Worm (Caenorhabditis elegans): ENCODE measurements around the gene ZK742.6.

Gene ZK742.6

ce11 chrV:7814601-7815000, at the start of gene ZK742.6:
Gene ZK742.6 (minus strand): TSS chrV:7814942.
- TF ChIP-seq unc-62 (GFP tag; optimal IDR thresholded peaks at IDR 0.05): no peak

DNA sequence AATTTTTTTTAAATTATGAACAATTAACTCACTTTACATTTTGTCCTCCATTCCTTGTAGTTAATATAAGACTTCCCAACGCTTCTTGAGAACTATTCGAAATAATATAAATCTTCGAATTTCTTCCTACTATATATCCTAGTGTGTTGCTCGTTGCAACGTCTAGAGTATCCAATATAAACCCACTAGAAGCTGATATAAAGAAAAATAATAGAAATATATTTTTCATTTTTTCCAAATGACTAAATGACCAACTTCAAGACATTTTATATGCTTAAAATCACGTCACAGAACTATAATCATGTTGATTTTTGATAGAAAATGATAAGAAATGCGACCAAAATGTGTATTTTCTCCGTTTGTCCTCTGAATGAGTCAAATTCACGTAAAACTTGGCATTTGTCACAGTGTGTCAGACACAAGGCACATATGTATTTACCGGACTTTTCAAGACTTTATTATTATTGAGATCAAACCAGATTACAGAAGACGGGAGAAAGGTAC, 48.3 kb upstream of the ZK742.6 start, which contains the start of gene C37C3.10:
Gene C37C3.10, minus strand, starts transcription at position 51 of the 504 bp plus-strand sequence.
- no peak for TF ChIP-seq unc-62 (GFP tag; optimal IDR thresholded peaks at IDR 0.05)

DNA sequence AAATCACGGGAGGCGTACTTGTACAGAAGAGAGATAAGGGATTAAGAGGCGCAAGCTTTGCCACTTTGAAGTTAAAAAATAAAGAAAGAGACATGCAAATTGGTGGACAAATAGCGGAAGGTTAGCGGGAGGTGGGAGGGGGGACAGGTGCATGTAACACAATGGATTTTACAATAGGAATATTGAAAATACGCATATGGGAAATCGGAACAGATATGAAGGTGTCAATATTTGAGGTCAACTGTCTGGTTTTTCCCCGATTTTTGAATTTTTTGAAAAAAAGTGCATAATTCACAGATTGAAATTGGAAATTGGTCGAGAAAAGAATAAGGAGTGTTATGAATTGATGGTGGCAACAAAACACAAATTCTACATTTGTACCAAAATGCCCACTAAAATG, 47.0 kb upstream of the ZK742.6 start, which contains the start of gene C37C3.17:
Gene C37C3.17, minus strand, starts transcription at position 101 of the 400 bp plus-strand sequence.
- TF ChIP-seq unc-62 (GFP tag; optimal IDR thresholded peaks at IDR 0.05): no peak

DNA sequence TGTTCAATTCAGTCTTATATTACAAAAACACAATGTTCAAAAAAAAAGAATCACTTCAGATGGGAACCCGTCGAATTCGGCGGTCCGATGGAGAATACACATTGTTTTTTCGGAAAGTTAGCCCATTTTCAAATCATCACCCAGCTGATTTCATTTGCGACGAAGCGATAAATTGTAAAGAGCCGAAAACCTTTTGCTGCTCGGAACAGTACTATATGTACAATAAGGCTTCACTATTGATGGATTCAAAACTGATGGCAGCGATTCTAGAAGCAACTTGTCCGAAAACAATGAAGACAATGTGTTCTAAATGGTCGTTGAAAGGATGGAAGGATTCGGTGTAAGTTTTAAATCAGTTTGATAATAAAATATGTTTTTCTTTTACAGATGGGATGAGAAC, 43.2 kb upstream of the ZK742.6 start, which contains the start of gene C37C3.1:
Gene C37C3.1, plus strand, starts transcription at position 33 of the 400 bp plus-strand sequence.
- no peak for TF ChIP-seq unc-62 (GFP tag; optimal IDR thresholded peaks at IDR 0.05)

DNA sequence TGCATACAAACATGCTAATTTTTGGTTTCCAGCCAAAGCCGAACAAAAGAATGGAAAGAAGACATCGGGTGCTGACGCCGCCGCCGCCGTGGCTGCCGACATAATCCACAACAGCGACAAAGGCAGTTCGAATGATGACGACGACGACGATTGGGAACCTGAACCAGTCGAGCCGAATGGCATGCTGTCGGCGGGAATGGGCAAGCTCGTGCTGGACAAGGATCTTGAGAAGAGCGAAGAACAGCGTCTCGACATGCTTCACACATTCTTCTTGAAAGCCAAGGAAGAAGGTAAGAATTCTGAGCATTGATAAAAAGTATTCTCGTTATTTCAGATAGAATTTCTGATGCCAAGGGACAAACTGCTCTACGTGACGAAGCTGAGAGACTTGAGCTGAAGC, 41.9 kb upstream of the ZK742.6 start:
- no peak for TF ChIP-seq unc-62 (GFP tag; optimal IDR thresholded peaks at IDR 0.05)

ce11 chrV:7855382-7855994, 40.7 kb upstream of the ZK742.6 start, which contains the start of gene C37C3.2:
Gene C37C3.2 (plus strand): TSS chrV:7855944.
- no peak for TF ChIP-seq unc-62 (GFP tag; optimal IDR thresholded peaks at IDR 0.05)

ce11 chrV:7854603-7855002, 39.9 kb upstream of the ZK742.6 start, which contains the start of the genes C37C3.9 and C37C3.18:
Gene C37C3.9 (minus strand): TSS chrV:7854700.
Gene C37C3.18 (plus strand): TSS chrV:7854993.
- no peak for TF ChIP-seq unc-62 (GFP tag; optimal IDR thresholded peaks at IDR 0.05)

- no peak for TF ChIP-seq unc-62 (GFP tag; optimal IDR thresholded peaks at IDR 0.05)
Observed at ce11 chrV:7853900-7854299, 39.2 kb upstream of the ZK742.6 start.

DNA sequence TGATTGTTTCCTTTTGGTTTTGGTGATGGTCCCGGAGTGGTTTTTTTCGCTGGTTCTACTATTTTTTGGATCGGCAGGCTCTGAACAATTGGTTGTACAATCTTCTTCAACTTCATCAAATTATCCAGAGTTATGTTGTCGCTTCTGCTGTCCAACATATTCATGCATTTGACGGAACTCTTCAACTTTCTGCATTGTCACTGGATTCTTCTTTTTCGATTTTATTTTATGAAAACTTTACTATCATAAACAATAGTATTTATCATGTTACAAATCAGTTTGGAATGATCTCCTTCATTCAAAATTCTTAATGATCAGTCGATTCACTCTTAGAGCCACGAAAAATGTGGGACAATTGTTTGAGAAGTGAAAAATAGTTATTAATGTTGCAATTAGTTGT, 37.3 kb upstream of the ZK742.6 start:
- TF ChIP-seq unc-62 (GFP tag; optimal IDR thresholded peaks at IDR 0.05): no peak

DNA sequence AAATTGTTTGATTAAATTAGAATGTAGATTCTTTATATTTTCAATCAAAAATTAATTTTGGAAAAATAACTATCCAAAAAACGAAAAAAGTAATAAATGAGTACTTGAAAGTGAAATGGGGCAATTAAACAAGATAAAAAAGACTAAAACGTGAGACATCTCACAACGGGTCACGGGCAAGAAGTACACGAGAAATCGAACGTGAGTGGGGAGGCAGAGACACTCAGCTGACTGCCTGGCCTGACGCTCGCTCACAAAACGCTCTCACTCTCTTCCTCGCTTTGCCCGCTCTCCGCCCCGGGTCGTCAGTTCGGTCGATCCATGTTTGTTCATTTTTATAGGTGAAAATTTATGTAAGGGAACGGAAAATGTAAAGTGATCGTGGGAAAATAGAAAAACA, 33.5 kb upstream of the ZK742.6 start:
- no peak for TF ChIP-seq unc-62 (GFP tag; optimal IDR thresholded peaks at IDR 0.05)

DNA sequence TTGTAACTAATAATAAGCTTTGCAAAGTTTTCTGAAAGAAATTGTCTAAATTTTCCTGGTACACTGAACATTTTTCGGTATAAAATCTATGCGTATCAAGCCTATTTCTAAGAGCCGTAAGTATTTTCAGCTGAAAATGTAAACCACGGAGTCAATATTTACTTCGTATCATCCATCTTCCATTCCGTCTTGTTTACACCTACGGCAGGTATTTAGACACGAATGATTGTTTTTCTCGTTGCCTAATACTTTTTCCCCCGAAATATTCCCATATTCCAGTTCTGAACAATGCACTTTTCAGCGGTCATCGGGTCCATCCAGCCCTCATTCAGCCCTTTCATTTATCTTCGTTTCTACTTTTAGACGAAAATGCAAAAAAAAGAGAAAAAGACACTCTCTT, 32.9 kb upstream of the ZK742.6 start:
- no peak for TF ChIP-seq unc-62 (GFP tag; optimal IDR thresholded peaks at IDR 0.05)

ce11 chrV:7847170-7847569, 32.4 kb upstream of the ZK742.6 start, which contains the start of gene memo-1:
Gene memo-1 (minus strand): TSS chrV:7847171.
- no peak for TF ChIP-seq unc-62 (GFP tag; optimal IDR thresholded peaks at IDR 0.05)

DNA sequence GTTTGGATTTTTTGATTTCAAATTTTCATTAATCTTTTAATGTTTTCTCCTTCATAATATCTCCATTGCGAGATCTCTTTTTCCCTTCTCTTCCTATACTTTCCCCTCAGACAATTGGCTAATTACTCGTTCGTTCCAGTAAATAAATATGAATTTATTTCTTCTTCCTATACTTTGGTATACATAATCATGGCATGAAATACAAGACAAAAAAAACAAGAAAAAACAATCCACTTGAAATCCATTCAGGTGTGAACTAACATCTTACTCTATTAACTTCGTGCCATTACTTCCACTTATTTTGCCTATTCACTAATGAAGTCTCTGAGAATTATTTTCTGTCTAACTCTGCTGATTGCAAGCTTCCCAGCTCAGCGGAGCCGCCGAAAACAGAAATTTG, 27.5 kb upstream of the ZK742.6 start, which contains the start of gene grd-8:
Gene grd-8, plus strand, starts transcription at position 301 of the 400 bp plus-strand sequence.
- TF ChIP-seq unc-62 (GFP tag; optimal IDR thresholded peaks at IDR 0.05): no peak

DNA sequence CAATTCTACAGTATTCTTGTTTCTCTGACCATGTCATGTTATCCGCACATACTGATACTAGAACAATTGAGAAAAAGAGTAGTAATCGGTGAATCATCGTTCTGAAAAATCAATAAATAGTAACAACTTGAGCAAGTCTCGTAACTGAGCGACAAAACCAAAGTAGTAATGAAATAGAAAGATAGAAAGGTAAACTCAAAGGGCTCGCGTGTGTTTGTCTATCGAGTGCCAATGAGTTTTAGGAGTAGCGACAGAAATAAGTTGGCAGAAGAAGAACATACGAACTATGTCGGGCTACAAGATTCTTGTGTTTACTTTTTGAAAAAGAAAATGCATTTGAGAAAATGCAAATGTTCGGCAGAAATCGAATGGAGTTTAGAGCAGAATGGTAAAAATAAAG, 24.7 kb upstream of the ZK742.6 start, which contains the start of gene C37C3.12:
Gene C37C3.12, minus strand, starts transcription at position 101 of the 400 bp plus-strand sequence.
- no peak for TF ChIP-seq unc-62 (GFP tag; optimal IDR thresholded peaks at IDR 0.05)

- no peak for TF ChIP-seq unc-62 (GFP tag; optimal IDR thresholded peaks at IDR 0.05)
Observed at ce11 chrV:7837809-7838208, 23.1 kb upstream of the ZK742.6 start, which contains the start of gene ttr-33. Gene ttr-33 (minus strand): TSS chrV:7837909.

DNA sequence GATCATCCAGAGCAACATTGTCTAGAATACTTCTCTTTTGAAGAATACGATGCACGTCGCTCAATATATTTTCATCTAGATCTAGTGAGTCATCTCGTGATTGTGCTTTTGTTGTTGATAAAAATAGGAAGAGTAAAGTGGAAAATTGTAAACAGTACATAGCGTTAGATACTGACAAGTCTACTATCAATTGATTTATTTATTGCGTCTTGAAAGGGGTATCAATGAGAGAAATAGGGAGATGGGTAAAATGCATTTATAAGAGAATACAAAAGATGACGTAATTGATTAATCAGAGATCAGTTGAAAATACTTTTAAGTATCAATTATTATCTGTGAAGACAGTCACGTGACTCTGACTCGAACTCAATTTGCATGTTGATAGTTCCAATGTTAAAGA, 22.2 kb upstream of the ZK742.6 start, which contains the start of gene txt-5:
Gene txt-5, minus strand, starts transcription at position 224 of the 400 bp plus-strand sequence.
- no peak for TF ChIP-seq unc-62 (GFP tag; optimal IDR thresholded peaks at IDR 0.05)

ce11 chrV:7830952-7831351, 16.2 kb upstream of the ZK742.6 start:
- TF ChIP-seq unc-62 (GFP tag; optimal IDR thresholded peaks at IDR 0.05): no peak

Data from whole organism, dauer.